Worm (Caenorhabditis elegans): ENCODE results near the gene F47B7.2.

The F47B7.2 gene

DNA sequence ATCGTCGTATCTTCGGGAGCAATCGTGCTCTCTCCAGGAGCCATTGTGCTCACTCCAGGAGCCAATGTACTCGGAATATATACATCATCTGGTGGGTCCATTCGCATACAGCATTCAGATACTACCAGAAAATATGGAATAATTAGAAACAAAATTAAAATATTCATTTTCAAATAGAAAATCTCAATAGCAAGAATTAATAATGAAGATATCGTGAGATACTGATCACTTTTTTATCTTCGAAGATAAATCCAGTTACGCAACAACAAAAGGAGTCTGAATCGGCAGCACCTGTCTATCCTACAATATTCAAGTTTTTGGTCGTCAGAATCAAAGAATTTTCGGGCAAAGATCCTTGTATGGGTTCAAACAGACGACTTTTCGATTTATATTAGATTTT, 3.8 kb upstream of the F47B7.2 start, which contains the start of gene F47B7.5:
F47B7.5 (minus strand) TSS at position 101 of the 400 bp plus-strand sequence.
- TF ChIP-seq snpc-4 (tag; optimal IDR thresholded peaks at IDR 0.05) (no peak), blmp-1 (tag; optimal IDR thresholded peaks at IDR 0.05) (no peak), elt-3 (tag; optimal IDR thresholded peaks at IDR 0.05) (no peak), cnd-1 (tag; optimal IDR thresholded peaks at IDR 0.05) (no peak), mls-2 (tag; optimal IDR thresholded peaks at IDR 0.05) (no peak), nhr-76 (tag; optimal IDR thresholded peaks at IDR 0.05) (no peak)

DNA sequence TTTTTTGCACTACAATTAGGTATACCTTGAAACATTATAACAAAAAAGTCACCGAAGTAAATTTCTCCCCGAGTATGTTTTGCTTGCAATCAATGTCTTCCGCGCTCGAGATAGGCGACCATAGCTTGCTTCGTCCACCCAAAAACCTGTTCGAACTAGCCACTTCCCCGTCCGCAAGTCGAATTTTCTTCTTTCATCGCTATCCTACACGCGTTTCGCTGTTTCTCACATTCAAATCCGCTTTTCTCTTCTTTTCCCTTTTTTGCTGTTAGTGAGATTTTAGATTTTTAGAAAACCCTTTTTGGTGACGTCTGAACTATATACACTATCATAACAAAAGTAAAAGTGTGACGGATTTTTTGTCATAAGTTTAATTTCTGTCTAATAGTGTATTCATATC, 671 bp downstream of the F47B7.2 start:
- no peak for TF ChIP-seq nhr-12 (tag; optimal IDR thresholded peaks at IDR 0.05)
- peak; percentile 28 for TF ChIP-seq blmp-1 (tag; optimal IDR thresholded peaks at IDR 0.05)

DNA sequence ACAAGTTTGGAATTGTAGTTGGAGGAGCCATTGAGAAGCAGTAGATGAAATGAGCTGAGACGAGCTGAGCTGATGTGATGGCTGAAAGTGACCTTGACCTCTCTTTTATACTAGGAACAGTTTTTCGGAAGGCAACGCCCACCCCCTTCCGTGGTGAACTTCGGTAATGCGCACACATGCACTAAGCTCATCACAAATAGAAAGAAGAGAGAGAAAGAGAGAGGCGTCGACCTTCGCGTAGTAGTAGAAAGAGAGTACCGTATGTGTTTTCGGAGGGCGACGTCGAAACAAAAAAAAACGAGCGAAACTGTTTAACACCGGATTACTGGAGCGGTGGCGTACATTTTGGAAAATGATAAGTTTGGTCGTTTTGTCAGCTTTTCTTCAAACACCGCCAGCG, 8.5 kb downstream of the F47B7.2 start, which contains the start of gene marg-1:
marg-1 (minus strand) TSS at position 101 of the 400 bp plus-strand sequence.
- TF ChIP-seq tbx-8 (GFP tag; optimal IDR thresholded peaks at IDR 0.05) (no peak), mep-1 (tag; optimal IDR thresholded peaks at IDR 0.05) (no peak), ceh-43 (GFP tag; optimal IDR thresholded peaks at IDR 0.05) (no peak), ceh-39 (tag; optimal IDR thresholded peaks at IDR 0.05) (no peak), zip-8 (tag; optimal IDR thresholded peaks at IDR 0.05) (no peak), blmp-1 (tag; optimal IDR thresholded peaks at IDR 0.05) (no peak), nhr-28 (tag; optimal IDR thresholded peaks at IDR 0.05) (no peak), flh-1 (GFP tag; optimal IDR thresholded peaks at IDR 0.05) (no peak), lsy-2 (tag; optimal IDR thresholded peaks at IDR 0.05) (no peak), nhr-2 (tag; optimal IDR thresholded peaks at IDR 0.05) (no peak), unc-62 (GFP tag; optimal IDR thresholded peaks at IDR 0.05) (no peak), ztf-11 (tag; optimal IDR thresholded peaks at IDR 0.05) (no peak), elt-1 (tag; optimal IDR thresholded peaks at IDR 0.05; ENCODE audit: borderline replicate concordance, insufficient read depth) (no peak), lin-32 (GFP tag; optimal IDR thresholded peaks at IDR 0.05) (no peak), snpc-4 (tag; optimal IDR thresholded peaks at IDR 0.05) (no peak), unc-120 (tag; optimal IDR thresholded peaks at IDR 0.05; ENCODE audit: poor library complexity, severe bottlenecking) (no peak), sem-2 (GFP tag; optimal IDR thresholded peaks at IDR 0.05) (no peak), nhr-237 (tag; optimal IDR thresholded peaks at IDR 0.05) (no peak), bed-3 (GFP tag; optimal IDR thresholded peaks at IDR 0.05) (no peak), nhr-12 (tag; optimal IDR thresholded peaks at IDR 0.05) (no peak)

ce11 chrX:3783659-3784058, 11.1 kb downstream of the F47B7.2 start:
- TF ChIP-seq nhr-28 (tag; optimal IDR thresholded peaks at IDR 0.05), result no peak
- no peak for TF ChIP-seq blmp-1 (tag; optimal IDR thresholded peaks at IDR 0.05)
- TF ChIP-seq lin-13 (tag; optimal IDR thresholded peaks at IDR 0.05), result no peak
- TF ChIP-seq mls-2 (tag; optimal IDR thresholded peaks at IDR 0.05), result no peak
- TF ChIP-seq pha-4 (tag; optimal IDR thresholded peaks at IDR 0.05), result no peak
- TF ChIP-seq nhr-237 (tag; optimal IDR thresholded peaks at IDR 0.05), result no peak
- no peak for TF ChIP-seq ceh-83 (GFP tag; optimal IDR thresholded peaks at IDR 0.05)
- no peak for TF ChIP-seq cnd-1 (tag; optimal IDR thresholded peaks at IDR 0.05)
- no peak for TF ChIP-seq mep-1 (tag; optimal IDR thresholded peaks at IDR 0.05)
- TF ChIP-seq drap-1 (GFP tag; optimal IDR thresholded peaks at IDR 0.05), result no peak
- TF ChIP-seq zip-8 (tag; optimal IDR thresholded peaks at IDR 0.05), result no peak
- TF ChIP-seq ceh-43 (GFP tag; optimal IDR thresholded peaks at IDR 0.05), result no peak
- no peak for TF ChIP-seq unc-62 (GFP tag; optimal IDR thresholded peaks at IDR 0.05)
- TF ChIP-seq hlh-1 (tag; optimal IDR thresholded peaks at IDR 0.05), result no peak

ce11 chrX:3785111-3785808, 12.7 kb downstream of the F47B7.2 start:
- TF ChIP-seq pha-4 (tag; optimal IDR thresholded peaks at IDR 0.05) (no peak), hlh-1 (tag; optimal IDR thresholded peaks at IDR 0.05) (peak; percentile 4), mab-5 (tag; optimal IDR thresholded peaks at IDR 0.05) (no peak), nhr-12 (tag; optimal IDR thresholded peaks at IDR 0.05) (no peak), lsy-2 (tag; optimal IDR thresholded peaks at IDR 0.05) (no peak)
